Worm (Caenorhabditis elegans): ENCODE results near the gene trmt-10A.

DNA sequence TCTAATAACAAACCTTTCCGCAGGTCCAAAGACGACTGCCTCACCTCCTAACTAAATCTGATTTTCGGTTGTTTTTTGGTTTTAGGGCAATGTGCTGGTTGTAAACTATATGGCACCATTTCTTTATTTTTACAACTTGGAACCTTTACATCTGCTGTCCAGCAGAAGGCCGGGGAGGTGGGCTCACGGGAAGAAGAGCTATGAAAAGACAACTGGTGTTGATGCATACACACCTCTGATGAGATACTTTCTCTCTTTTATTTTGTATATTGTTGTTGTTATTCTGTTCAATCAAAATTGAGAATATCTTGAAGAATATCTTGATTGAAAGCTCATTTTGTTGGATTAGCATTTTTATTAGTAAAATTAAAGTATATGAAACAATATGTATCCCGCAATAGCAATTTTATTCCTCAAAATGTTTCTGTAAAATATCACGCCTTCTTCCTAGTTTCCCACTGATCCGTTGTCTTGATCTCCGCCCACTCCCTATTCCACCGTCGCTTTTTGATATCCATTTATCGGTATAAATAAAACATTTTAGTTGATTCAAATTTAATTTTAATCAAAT is 45.7 kb upstream of the trmt-10A start, which contains the start of gene dhp-2:
- TF ChIP-seq hmg-1.2 (GFP tag; IDR thresholded peaks at IDR 0.05) (no peak), hsf-1 (GFP tag; IDR thresholded peaks at IDR 0.05) (no peak), ama-1 (optimal IDR thresholded peaks at IDR 0.05) (no peak), ama-1 (GFP tag; optimal IDR thresholded peaks at IDR 0.05) (no peak)
